Fruit fly (Drosophila melanogaster) whole organism, wandering third instar larva: ENCODE results near the gene CG31515.

Experiments used
- Abd-B ChIP-seq: fragments of >200 bp; optimal IDR thresholded peaks from 2 replicates; lab custom pipeline; 2017; ENCODE audit warnings: missing biosample characterization, missing genetic modification characterization
- CG32264 ChIP-seq: fragments of 200-800 bp; sonication (Bioruptor generic); optimal IDR thresholded peaks from 2 replicates; lab custom pipeline; 2016; ENCODE audit warnings: missing biosample characterization, missing genetic modification characterization
- CG9705 ChIP-seq: fragments of 200-800 bp; sonication (Bioruptor generic); optimal IDR thresholded peaks from 2 replicates; lab custom pipeline; 2018; ENCODE audit warnings: missing biosample characterization, mild to moderate bottlenecking, missing genetic modification characterization
- Dfd ChIP-seq: fragments of >200 bp; optimal IDR thresholded peaks from 2 replicates; lab custom pipeline; 2017; ENCODE audit warnings: missing biosample characterization, missing genetic modification characterization
- Dif ChIP-seq: fragments of 200-275, 200-300 bp; sonication (Bioruptor generic); optimal IDR thresholded peaks from 2 replicates; lab custom pipeline; 2018; ENCODE audit warnings: missing biosample characterization, missing genetic modification characterization; ENCODE audit not compliant: partially characterized antibody
- GATAd ChIP-seq: sonication (Bioruptor generic); optimal IDR thresholded peaks from 2 replicates; lab custom pipeline; 2016; ENCODE audit warnings: missing biosample characterization, missing genetic modification characterization
- HLH106 ChIP-seq: fragments of 200-800 bp; optimal IDR thresholded peaks from 3 replicates; lab custom pipeline; 2019; ENCODE audit warnings: missing biosample characterization, mild to moderate bottlenecking, missing genetic modification characterization, moderate library complexity
- Hnf4 ChIP-seq: fragments of 200-800 bp; sonication (Bioruptor generic); optimal IDR thresholded peaks from 2 replicates; lab custom pipeline; 2016; ENCODE audit warnings: missing biosample characterization, mild to moderate bottlenecking, missing genetic modification characterization
- Hr78 ChIP-seq: fragments of >200 bp; optimal IDR thresholded peaks from 2 replicates; lab custom pipeline; 2017; ENCODE audit warnings: missing biosample characterization, missing genetic modification characterization
- Hr83 ChIP-seq: fragments of 200-300 bp; sonication (Bioruptor generic); optimal IDR thresholded peaks from 2 replicates; lab custom pipeline; 2016; ENCODE audit warnings: missing biosample characterization, mild to moderate bottlenecking, missing genetic modification characterization, moderate library complexity; ENCODE audit not compliant: poor library complexity, severe bottlenecking
- Jra ChIP-seq: sonication (Bioruptor generic); optimal IDR thresholded peaks from 2 replicates; lab custom pipeline; 2016; ENCODE audit warnings: missing biosample characterization, missing genetic modification characterization
- Mio ChIP-seq: sonication (Bioruptor generic); optimal IDR thresholded peaks from 2 replicates; lab custom pipeline; 2016; ENCODE audit warnings: missing biosample characterization, missing genetic modification characterization
- Myc ChIP-seq: fragments of >200 bp; optimal IDR thresholded peaks from 2 replicates; lab custom pipeline; 2017
- OdsH ChIP-seq: fragments of 200-800 bp; sonication (Bioruptor generic); optimal IDR thresholded peaks from 2 replicates; lab custom pipeline; 2016; ENCODE audit warnings: missing biosample characterization, mild to moderate bottlenecking, missing genetic modification characterization
- Rel ChIP-seq, 2 experiments: fragments of 200-800 bp; sonication (Bioruptor generic) in 1 of 2; optimal IDR thresholded peaks; 2 replicates in 1 of 2; 3 replicates in 1 of 2; lab custom pipeline; 2016 to 2019; ENCODE audit warnings: mild to moderate bottlenecking in 2 of 2, missing biosample characterization in 2 of 2, missing genetic modification characterization in 2 of 2, moderate library complexity in 1 of 2
- Sp1 ChIP-seq: fragments of 200-800 bp; sonication (Bioruptor generic); optimal IDR thresholded peaks from 3 replicates; lab custom pipeline; 2019; ENCODE audit warnings: missing biosample characterization, mild to moderate bottlenecking, missing genetic modification characterization, moderate library complexity
- Vsx2 ChIP-seq: fragments of 200-300, 225-300 bp; sonication (Bioruptor generic); optimal IDR thresholded peaks from 2 replicates; lab custom pipeline; 2018; ENCODE audit warnings: missing biosample characterization, missing genetic modification characterization; ENCODE audit not compliant: partially characterized antibody
- br ChIP-seq: fragments of 200-800 bp; sonication (Bioruptor generic); optimal IDR thresholded peaks from 2 replicates; lab custom pipeline; 2016; ENCODE audit warnings: missing biosample characterization, missing genetic modification characterization
- brk ChIP-seq: fragments of 200-800 bp; sonication (Bioruptor generic); optimal IDR thresholded peaks from 2 replicates; lab custom pipeline; 2016; ENCODE audit warnings: missing biosample characterization, mild to moderate bottlenecking, missing genetic modification characterization
- dl ChIP-seq, 2 experiments: fragments of 175-275, 200-275 bp in 1 of 2; fragments of 200-275 bp in 1 of 2; sonication (Bioruptor generic); optimal IDR thresholded peaks; lab custom pipeline; 2018; ENCODE audit warnings: mild to moderate bottlenecking in 2 of 2, missing biosample characterization in 2 of 2, missing genetic modification characterization in 2 of 2, moderate library complexity in 2 of 2; ENCODE audit not compliant: partially characterized antibody in 2 of 2, insufficient read depth in 1 of 2
- dmrt93B ChIP-seq: fragments of 200-800 bp; sonication (Bioruptor generic); optimal IDR thresholded peaks from 2 replicates; lab custom pipeline; 2018; ENCODE audit warnings: missing biosample characterization, mild to moderate bottlenecking, missing genetic modification characterization
- dsf ChIP-seq: sonication (Bioruptor generic); optimal IDR thresholded peaks from 2 replicates; lab custom pipeline; 2016; ENCODE audit warnings: missing biosample characterization, missing genetic modification characterization, borderline replicate concordance
- ey ChIP-seq: fragments of 200-800 bp; sonication (Bioruptor generic); optimal IDR thresholded peaks from 2 replicates; lab custom pipeline; 2016; ENCODE audit warnings: missing biosample characterization, missing genetic modification characterization
- foxo ChIP-seq, 2 experiments: fragments of 200-800 bp; sonication (Bioruptor generic); optimal IDR thresholded peaks; 2 replicates in 1 of 2; 3 replicates in 1 of 2; lab custom pipeline; 2016 to 2017; ENCODE audit warnings: missing biosample characterization in 2 of 2, missing genetic modification characterization in 2 of 2
- fru ChIP-seq: fragments of 200-800 bp; sonication (Bioruptor generic); optimal IDR thresholded peaks from 3 replicates; lab custom pipeline; 2016; ENCODE audit warnings: missing biosample characterization, mild to moderate bottlenecking, missing genetic modification characterization
- h ChIP-seq: fragments of 200-800 bp; sonication (Bioruptor generic); optimal IDR thresholded peaks from 3 replicates; lab custom pipeline; 2016; ENCODE audit warnings: missing biosample characterization, mild to moderate bottlenecking, missing genetic modification characterization
- jim ChIP-seq: fragments of 175-275, 200-325 bp; sonication (Bioruptor generic); optimal IDR thresholded peaks from 2 replicates; lab custom pipeline; 2016; ENCODE audit warnings: missing biosample characterization, mild to moderate bottlenecking, missing genetic modification characterization
- lola ChIP-seq: fragments of >200 bp; optimal IDR thresholded peaks from 2 replicates; lab custom pipeline; 2017; ENCODE audit warnings: missing biosample characterization, missing genetic modification characterization
- pan ChIP-seq: fragments of >200 bp; optimal IDR thresholded peaks from 2 replicates; lab custom pipeline; 2017
- psq ChIP-seq: fragments of 200-800 bp; sonication (Bioruptor generic); optimal IDR thresholded peaks from 3 replicates; lab custom pipeline; 2017; ENCODE audit warnings: missing biosample characterization, mild to moderate bottlenecking, missing genetic modification characterization, moderate library complexity
- rgr ChIP-seq: fragments of 200-800 bp; sonication (Bioruptor generic); optimal IDR thresholded peaks from 3 replicates; lab custom pipeline; 2016; ENCODE audit warnings: missing biosample characterization, mild to moderate bottlenecking, missing genetic modification characterization
- sage ChIP-seq: fragments of 200-800 bp; sonication (Bioruptor generic); optimal IDR thresholded peaks from 2 replicates; lab custom pipeline; 2016; ENCODE audit warnings: missing biosample characterization, mild to moderate bottlenecking, missing genetic modification characterization
- sv ChIP-seq: fragments of 200-800 bp; sonication (Bioruptor generic); optimal IDR thresholded peaks from 3 replicates; lab custom pipeline; 2016; ENCODE audit warnings: missing biosample characterization, missing genetic modification characterization
- tai ChIP-seq: sonication (Bioruptor generic); optimal IDR thresholded peaks from 2 replicates; lab custom pipeline; 2016; ENCODE audit warnings: missing biosample characterization, missing genetic modification characterization
- usp ChIP-seq: fragments of >200 bp; optimal IDR thresholded peaks from 2 replicates; lab custom pipeline; 2017; ENCODE audit warnings: missing biosample characterization, missing genetic modification characterization
- woc ChIP-seq: sonication (Bioruptor generic); optimal IDR thresholded peaks from 2 replicates; lab custom pipeline; 2016; ENCODE audit warnings: missing biosample characterization, mild to moderate bottlenecking, missing genetic modification characterization

CG31515 gene

dm6 chr3R:23355829-23356738 lies 32.6 kb downstream of the CG31515 start, which contains the start of the genes ATPsynCF6 and Sec13:
Gene ATPsynCF6, minus strand, starts transcription at chr3R:23356064.
Gene Sec13, plus strand, starts transcription at chr3R:23356278.
- peak; percentile 48 for TF ChIP-seq h
- no peak for TF ChIP-seq GATAd (GFP tag; lab: Kevin White, UChicago)
- TF ChIP-seq HLH106, result peak; percentile 57
- no peak for TF ChIP-seq Dfd (GFP tag; lab: Kevin White, UChicago)
- TF ChIP-seq foxo (GFP tag; optimal IDR thresholded peaks at IDR 0.05; lab: Kevin White, UChicago), result peak in 1 of 2 experiments; percentile 77
- TF ChIP-seq sv (GFP tag; lab: Kevin White, UChicago), result no peak
- peak; percentile 25 for TF ChIP-seq fru
- TF ChIP-seq rgr, result peak; percentile 52
- TF ChIP-seq sage (GFP tag; lab: Kevin White, UChicago), result peak; percentile 68
- no peak for TF ChIP-seq jim (GFP tag; lab: Kevin White, UChicago)
- no peak for TF ChIP-seq tai (GFP tag; lab: Kevin White, UChicago)
- TF ChIP-seq Sp1 (GFP tag; lab: Kevin White, UChicago), result peak; percentile 44
- peak; percentile 53 for TF ChIP-seq CG9705 (GFP tag; lab: Kevin White, UChicago)
- peak; percentile 36 for TF ChIP-seq Myc (lab: Kevin White, UChicago)
- TF ChIP-seq ey (GFP tag; lab: Kevin White, UChicago), result peak; percentile 14
- peak; percentile 53 for TF ChIP-seq Hr83
- TF ChIP-seq pan (lab: Kevin White, UChicago), result no peak
- peak; percentile 58 for TF ChIP-seq woc (GFP tag; lab: Kevin White, UChicago)

DNA sequence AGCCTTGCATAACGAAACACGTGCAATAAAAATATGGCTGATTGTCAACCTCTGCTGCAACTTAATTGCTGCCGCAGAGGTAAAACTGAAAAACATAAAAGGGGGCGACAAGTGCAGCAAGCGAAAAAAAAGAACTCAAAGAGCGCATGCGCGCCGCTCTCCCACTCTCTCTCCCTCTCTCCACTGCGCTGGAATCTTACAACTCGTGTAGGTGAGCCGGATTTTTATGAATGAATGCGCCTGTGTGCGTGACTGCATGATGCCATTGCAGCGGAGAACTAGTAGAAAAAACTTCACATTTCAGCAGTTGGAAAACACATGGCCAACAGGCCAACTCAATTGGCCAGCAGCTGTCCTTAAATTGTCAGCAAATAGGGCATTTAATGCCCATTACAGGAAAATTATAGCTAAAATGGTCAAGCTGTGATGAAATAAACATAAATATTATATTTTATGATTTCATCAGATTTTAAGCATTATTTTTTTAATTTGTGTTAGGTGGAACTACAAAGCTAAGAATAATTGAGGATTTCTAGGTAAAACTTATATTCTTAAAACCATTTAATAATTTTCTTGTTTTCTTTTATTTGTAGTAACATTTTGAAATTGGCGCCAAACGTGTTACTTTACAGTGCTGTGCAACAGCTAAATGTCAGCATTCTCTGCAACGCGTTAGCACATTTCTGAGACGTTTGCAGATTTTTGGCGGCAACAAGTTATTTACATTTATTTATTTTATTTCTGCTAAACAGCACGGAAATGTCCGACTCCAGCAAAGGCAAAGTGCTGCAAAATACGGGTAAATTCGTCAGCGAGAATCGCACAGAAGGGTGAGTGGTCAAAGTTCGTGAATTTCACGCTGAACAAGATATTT lies 41.0 kb downstream of the CG31515 start, which contains the start of gene PolE1:
PolE1 (plus strand) TSS at position 697 of the 874 bp plus-strand sequence.
- TF ChIP-seq Jra (GFP tag; lab: Kevin White, UChicago) (no peak), foxo (GFP tag; optimal IDR thresholded peaks at IDR 0.05; lab: Kevin White, UChicago) (peak in 1 of 2 experiments; percentile 34), dl (GFP tag; optimal IDR thresholded peaks at IDR 0.05; lab: Kevin White, UChicago; ENCODE audit: insufficient read depth in 1 of 2, partially characterized antibody in 2 of 2) (peak in 1 of 2 experiments; percentile 9), HLH106 (peak; percentile 12), Myc (lab: Kevin White, UChicago) (peak; percentile 4), lola (no peak), h (peak; percentile 24), rgr (peak; percentile 47), Hr83 (peak; percentile 68), CG9705 (GFP tag; lab: Kevin White, UChicago) (peak; percentile 5), Dif (GFP tag; lab: Kevin White, UChicago) (no peak), sv (GFP tag; lab: Kevin White, UChicago) (no peak), dsf (GFP tag; lab: Kevin White, UChicago) (no peak), psq (no peak), Rel (GFP tag; optimal IDR thresholded peaks at IDR 0.05; lab: Kevin White, UChicago) (no peak), Rel (tag; optimal IDR thresholded peaks at IDR 0.05; lab: Kevin White, UChicago) (peak; percentile 14), fru (peak; percentile 95), Vsx2 (GFP tag; lab: Kevin White, UChicago) (no peak), Sp1 (GFP tag; lab: Kevin White, UChicago) (no peak), OdsH (peak; percentile 8), br (GFP tag; lab: Kevin White, UChicago) (no peak)

dm6 chr3R:23346893-23347396 lies 41.8 kb downstream of the CG31515 start:
- peak; percentile 41 for TF ChIP-seq OdsH
- TF ChIP-seq rgr, result peak; percentile 61
- no peak for TF ChIP-seq jim (GFP tag; lab: Kevin White, UChicago)
- TF ChIP-seq Abd-B (GFP tag; lab: Kevin White, UChicago), result no peak
- no peak for TF ChIP-seq ey (GFP tag; lab: Kevin White, UChicago)
- TF ChIP-seq Myc (lab: Kevin White, UChicago), result no peak
- no peak for TF ChIP-seq Jra (GFP tag; lab: Kevin White, UChicago)
- peak in 1 of 2 experiments; percentile 75 for TF ChIP-seq foxo (GFP tag; optimal IDR thresholded peaks at IDR 0.05; lab: Kevin White, UChicago)
- TF ChIP-seq fru, result peak; percentile 40
- no peak for TF ChIP-seq Mio (GFP tag; lab: Kevin White, UChicago)
- no peak for TF ChIP-seq dsf (GFP tag; lab: Kevin White, UChicago)
- no peak for TF ChIP-seq Hr78
- no peak for TF ChIP-seq brk (GFP tag; lab: Kevin White, UChicago)
- peak; percentile 36 for TF ChIP-seq woc (GFP tag; lab: Kevin White, UChicago)
- peak; percentile 12 for TF ChIP-seq Vsx2 (GFP tag; lab: Kevin White, UChicago)
- TF ChIP-seq lola, result no peak
- no peak for TF ChIP-seq br (GFP tag; lab: Kevin White, UChicago)
- TF ChIP-seq CG9705 (GFP tag; lab: Kevin White, UChicago), result no peak
- no peak for TF ChIP-seq usp
- TF ChIP-seq CG32264 (GFP tag; lab: Kevin White, UChicago), result no peak
- peak; percentile 53 for TF ChIP-seq psq
- TF ChIP-seq HLH106, result peak; percentile 84
- TF ChIP-seq h, result peak; percentile 60
- peak; percentile 58 for TF ChIP-seq dmrt93B (GFP tag; lab: Kevin White, UChicago)
- TF ChIP-seq Rel (GFP tag; optimal IDR thresholded peaks at IDR 0.05; lab: Kevin White, UChicago), result no peak
- peak; percentile 28 for TF ChIP-seq Rel (tag; optimal IDR thresholded peaks at IDR 0.05; lab: Kevin White, UChicago)
- peak; percentile 67 for TF ChIP-seq Sp1 (GFP tag; lab: Kevin White, UChicago)
- no peak for TF ChIP-seq GATAd (GFP tag; lab: Kevin White, UChicago)
- TF ChIP-seq pan (lab: Kevin White, UChicago), result no peak
- no peak for TF ChIP-seq tai (GFP tag; lab: Kevin White, UChicago)
- peak; percentile 40 for TF ChIP-seq Hnf4 (GFP tag; lab: Kevin White, UChicago)
